Worm (Caenorhabditis elegans) whole organism, mixed stage, embryonic: ENCODE data around the gene ttr-59.

Source experiments
- M03D4.4 ChIP-seq: sonication (generic microtip); optimal IDR thresholded peaks from 2 replicates; lab custom pipeline; 2017; ENCODE audit warnings: mild to moderate bottlenecking, missing genetic modification characterization, missing compliant biosample characterization
- bed-3 ChIP-seq: fragments of 200-800 bp; sonication (Bioruptor generic); optimal IDR thresholded peaks from 3 replicates; lab custom pipeline; 2018; ENCODE audit warnings: mild to moderate bottlenecking, missing genetic modification characterization, moderate library complexity, missing compliant biosample characterization
- blmp-1 ChIP-seq: fragments of 150-350 bp; optimal IDR thresholded peaks from 2 replicates; lab custom pipeline; 2014; ENCODE audit warnings: missing biosample characterization, missing genetic modification characterization
- ces-1 ChIP-seq: fragments of 150-350 bp; optimal IDR thresholded peaks from 2 replicates; lab custom pipeline; 2014; ENCODE audit warnings: missing biosample characterization, missing genetic modification reagents, missing genetic modification characterization
- cnd-1 ChIP-seq: fragments of 200-800 bp; sonication (Bioruptor generic); optimal IDR thresholded peaks from 2 replicates; lab custom pipeline; 2018; ENCODE audit warnings: mild to moderate bottlenecking, missing genetic modification characterization, missing compliant biosample characterization
- drap-1 ChIP-seq: fragments of 200-800 bp; sonication (Bioruptor generic); optimal IDR thresholded peaks from 3 replicates; lab custom pipeline; 2018; ENCODE audit warnings: mild to moderate bottlenecking, missing genetic modification characterization, missing compliant biosample characterization
- elt-1 ChIP-seq: sonication (generic microtip); optimal IDR thresholded peaks from 2 replicates; lab custom pipeline; 2017; ENCODE audit warnings: missing genetic modification characterization, mild to moderate bottlenecking, missing compliant biosample characterization, antibody characterized with exemption, moderate library complexity, borderline replicate concordance; ENCODE audit not compliant: insufficient read depth
- elt-3 ChIP-seq: fragments of 150-350 bp; optimal IDR thresholded peaks from 2 replicates; lab custom pipeline; 2014; ENCODE audit warnings: missing biosample characterization, missing genetic modification characterization
- flh-1 ChIP-seq: fragments of 200-800 bp; sonication (Bioruptor generic); optimal IDR thresholded peaks from 2 replicates; lab custom pipeline; 2018; ENCODE audit warnings: mild to moderate bottlenecking, missing genetic modification characterization, moderate library complexity, missing compliant biosample characterization
- ham-2 ChIP-seq: fragments of 200-800 bp; sonication (Bioruptor generic); optimal IDR thresholded peaks from 2 replicates; lab custom pipeline; 2018; ENCODE audit warnings: mild to moderate bottlenecking, missing genetic modification characterization, missing compliant biosample characterization
- hlh-1 ChIP-seq: fragments of 150-350 bp; optimal IDR thresholded peaks from 2 replicates; lab custom pipeline; 2014; ENCODE audit warnings: missing biosample characterization, missing genetic modification reagents, missing genetic modification characterization
- lin-13 ChIP-seq: fragments of 150-350 bp; optimal IDR thresholded peaks from 2 replicates; lab custom pipeline; 2014; ENCODE audit warnings: missing biosample characterization, missing genetic modification characterization
- lin-32 ChIP-seq: fragments of 200-800 bp; sonication (Bioruptor generic); optimal IDR thresholded peaks from 2 replicates; lab custom pipeline; 2018; ENCODE audit warnings: mild to moderate bottlenecking, missing genetic modification characterization, missing compliant biosample characterization
- mab-5 ChIP-seq: fragments of 150-350 bp; optimal IDR thresholded peaks from 2 replicates; lab custom pipeline; 2014; ENCODE audit warnings: missing biosample characterization, missing genetic modification characterization
- mep-1 ChIP-seq: fragments of 150-350 bp; optimal IDR thresholded peaks from 2 replicates; lab custom pipeline; 2017; ENCODE audit warnings: missing biosample characterization, missing genetic modification reagents, missing genetic modification characterization, inconsistent platforms
- mls-2 ChIP-seq: sonication (generic microtip); optimal IDR thresholded peaks from 2 replicates; lab custom pipeline; 2016; ENCODE audit warnings: mild to moderate bottlenecking, missing genetic modification characterization, moderate library complexity, missing compliant biosample characterization
- nhr-12 ChIP-seq: fragments of 150-350 bp; optimal IDR thresholded peaks from 2 replicates; lab custom pipeline; 2014; ENCODE audit warnings: missing biosample characterization, missing genetic modification characterization
- nhr-2 ChIP-seq: fragments of 150-350 bp; optimal IDR thresholded peaks from 2 replicates; lab custom pipeline; 2014; ENCODE audit warnings: missing biosample characterization, missing genetic modification characterization
- nhr-237 ChIP-seq: fragments of 150-350 bp; optimal IDR thresholded peaks from 2 replicates; lab custom pipeline; 2014; ENCODE audit warnings: missing biosample characterization, missing genetic modification characterization
- nhr-28 ChIP-seq: fragments of 150-350 bp; optimal IDR thresholded peaks from 2 replicates; lab custom pipeline; 2014; ENCODE audit warnings: missing biosample characterization, missing genetic modification characterization
- snpc-4 ChIP-seq: fragments of 150-350 bp; optimal IDR thresholded peaks from 2 replicates; lab custom pipeline; 2014; ENCODE audit warnings: missing biosample characterization, missing genetic modification characterization
- sptf-1 ChIP-seq: sonication (generic microtip); optimal IDR thresholded peaks from 2 replicates; lab custom pipeline; 2017; ENCODE audit warnings: mild to moderate bottlenecking, missing genetic modification characterization, moderate library complexity, missing compliant biosample characterization
- tbx-8 ChIP-seq: fragments of 200-800 bp; sonication (Bioruptor generic); optimal IDR thresholded peaks from 2 replicates; lab custom pipeline; 2018; ENCODE audit warnings: mild to moderate bottlenecking, missing genetic modification characterization, moderate library complexity, missing compliant biosample characterization
- unc-39 ChIP-seq: fragments of 150-350 bp; optimal IDR thresholded peaks from 2 replicates; lab custom pipeline; 2014; ENCODE audit warnings: missing biosample characterization, missing genetic modification characterization
- unc-62 ChIP-seq: fragments of 150-350 bp; optimal IDR thresholded peaks from 2 replicates; lab custom pipeline; 2014; ENCODE audit warnings: missing biosample characterization, missing genetic modification reagents, missing genetic modification characterization
- zip-8 ChIP-seq: fragments of 150-350 bp; optimal IDR thresholded peaks from 2 replicates; lab custom pipeline; 2014; ENCODE audit warnings: missing biosample characterization, missing genetic modification characterization
- ztf-11 ChIP-seq: fragments of 150-350 bp; optimal IDR thresholded peaks from 2 replicates; lab custom pipeline; 2014; ENCODE audit warnings: missing biosample characterization, missing genetic modification characterization

The ttr-59 gene

DNA sequence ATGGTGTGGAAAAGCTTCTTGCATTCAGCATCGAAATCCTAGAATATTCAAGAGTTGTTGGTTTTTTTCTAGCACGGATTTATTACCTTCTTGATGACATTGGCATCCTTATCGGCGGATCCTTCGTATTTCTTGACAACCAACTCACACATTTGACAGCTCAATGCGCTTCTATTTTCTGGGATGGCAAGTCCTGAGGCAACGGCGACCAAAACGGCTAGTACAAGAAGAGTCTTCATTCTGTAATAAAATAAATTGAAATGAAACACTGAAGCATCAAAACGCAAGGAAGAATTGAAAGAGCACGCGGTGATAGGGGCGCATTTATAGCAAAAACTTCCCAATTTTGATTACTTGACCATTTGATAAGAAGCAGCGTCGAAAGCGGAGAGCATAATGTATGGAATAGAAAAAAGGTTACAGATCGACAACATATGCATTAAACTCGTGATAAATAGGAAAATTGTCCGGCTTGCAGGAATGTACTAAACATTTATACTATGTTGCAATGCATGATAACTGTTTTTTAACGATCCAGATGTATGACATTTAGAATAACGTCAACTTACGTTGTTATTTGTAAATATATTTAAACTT lies 9.4 kb upstream of the ttr-59 start, which contains the start of gene spp-5:
Gene spp-5 (minus strand): TSS at position 240 of the 597 bp plus-strand sequence.
- no peak for TF ChIP-seq bed-3 (GFP tag; lab: Kevin White, UChicago)

ce11 chrX:7322323-7322722 lies 7.3 kb upstream of the ttr-59 start, which contains the start of gene T08A9.13:
T08A9.13 (minus strand) TSS chrX:7322423.
- TF ChIP-seq elt-1 (tag; lab: Kevin White, UChicago) (no peak), nhr-12 (no peak), ham-2 (GFP tag; lab: Kevin White, UChicago) (no peak), flh-1 (GFP tag; lab: Kevin White, UChicago) (no peak), nhr-28 (tag; lab: Kevin White, UChicago) (no peak), nhr-2 (no peak), ces-1 (GFP tag; lab: Kevin White, UChicago) (no peak), unc-62 (GFP tag; lab: Kevin White, UChicago) (no peak), nhr-237 (tag; lab: Kevin White, UChicago) (no peak), hlh-1 (no peak)

- TF ChIP-seq sptf-1 (tag; lab: Kevin White, UChicago) (peak; percentile 65), tbx-8 (GFP tag; lab: Kevin White, UChicago) (no peak)
Observed at ce11 chrX:7323604-7324003, 6.0 kb upstream of the ttr-59 start.

DNA sequence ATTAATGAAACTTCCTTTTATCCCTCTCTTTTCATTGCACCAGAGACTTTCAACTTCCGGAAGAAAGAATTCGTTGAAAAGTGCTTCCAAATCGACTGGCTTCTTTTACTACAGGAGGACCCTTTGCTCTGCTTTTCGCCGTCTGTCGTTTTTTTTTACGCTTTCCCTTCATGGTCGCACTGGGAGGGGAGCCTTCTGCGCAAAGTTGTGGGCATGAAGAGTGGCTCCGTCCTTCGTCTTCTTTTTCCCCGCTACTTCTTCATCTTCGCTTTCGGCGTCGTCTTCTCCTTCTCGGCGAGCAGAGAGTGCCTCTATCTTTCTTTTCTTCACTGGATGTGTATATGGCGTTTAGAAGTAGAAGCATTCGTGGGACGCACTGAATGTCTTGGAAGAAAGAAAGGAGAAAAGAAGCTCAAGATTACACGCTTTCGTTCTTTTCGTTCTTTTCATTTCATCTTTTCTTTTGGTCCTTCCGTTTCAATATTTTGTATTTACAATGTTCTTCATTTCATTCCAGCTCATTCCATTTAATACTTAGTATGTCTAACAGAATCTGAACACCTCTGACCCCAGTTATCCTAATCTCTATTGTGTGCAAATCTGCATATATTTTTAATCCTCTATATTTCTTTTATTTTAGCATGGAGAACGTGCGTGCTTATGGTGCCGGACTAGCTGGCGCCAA lies 2.5 kb upstream of the ttr-59 start, which contains the start of gene sng-1:
Gene sng-1 (plus strand): TSS at position 635 of the 685 bp plus-strand sequence.
- no peak for TF ChIP-seq blmp-1 (tag; lab: Kevin White, UChicago)
- peak; percentile 35 for TF ChIP-seq ces-1 (GFP tag; lab: Kevin White, UChicago)
- no peak for TF ChIP-seq drap-1 (GFP tag; lab: Kevin White, UChicago)

ce11 chrX:7328065-7328564 lies 1.5 kb upstream of the ttr-59 start:
- TF ChIP-seq ces-1 (GFP tag; lab: Kevin White, UChicago) (peak; percentile 83), elt-3 (tag; lab: Kevin White, UChicago) (no peak)

- no peak for TF ChIP-seq M03D4.4 (tag; lab: Kevin White, UChicago)
- no peak for TF ChIP-seq ztf-11 (tag; lab: Kevin White, UChicago)
- TF ChIP-seq mab-5: no peak
- TF ChIP-seq drap-1 (GFP tag; lab: Kevin White, UChicago): no peak
- no peak for TF ChIP-seq mep-1
- no peak for TF ChIP-seq mls-2 (tag; lab: Kevin White, UChicago)
- TF ChIP-seq zip-8 (tag; lab: Kevin White, UChicago): no peak
- TF ChIP-seq lin-13: no peak
- TF ChIP-seq unc-39 (tag; lab: Kevin White, UChicago): no peak
- no peak for TF ChIP-seq hlh-1
- TF ChIP-seq ces-1 (GFP tag; lab: Kevin White, UChicago): no peak
- no peak for TF ChIP-seq cnd-1 (tag; lab: Kevin White, UChicago)
- TF ChIP-seq snpc-4 (tag; lab: Kevin White, UChicago): no peak
- no peak for TF ChIP-seq lin-32 (GFP tag; lab: Kevin White, UChicago)
- TF ChIP-seq bed-3 (GFP tag; lab: Kevin White, UChicago): no peak
Observed at ce11 chrX:7330685-7331196, 1.1 kb downstream of the ttr-59 start, which contains the start of gene ttr-30. ttr-30 (plus strand) TSS chrX:7330949.
